Worm (Caenorhabditis elegans): Measurements from ENCODE around the gene ubq-1.
A peak's percentile ranks its signal among the peaks of the same experiment; 100 is the strongest.

The ubq-1 gene

ce11 chrIII:5943368-5944180 lies 3.5 kb downstream of the ubq-1 start (continued):
- TF ChIP-seq daf-16 (GFP tag; optimal IDR thresholded peaks at IDR 0.05) (peak; percentile 31 to 52), daf-16 (tag; optimal IDR thresholded peaks at IDR 0.05) (peak; percentile 54), ZK337.2 (GFP tag; IDR thresholded peaks at IDR 0.05) (peak; percentile 13; the same call in 1 of the 2 replicates), snpc-1.2 (GFP tag; IDR thresholded peaks at IDR 0.05) (no peak), egl-27 (tag; optimal IDR thresholded peaks at IDR 0.05) (no peak), F10B5.3 (tag; optimal IDR thresholded peaks at IDR 0.05) (peak; percentile 66), mdl-1 (tag; optimal IDR thresholded peaks at IDR 0.05) (peak in 1 of 2 experiments; percentile 20), ceh-62 (tag; optimal IDR thresholded peaks at IDR 0.05) (no peak), nhr-25 (tag; optimal IDR thresholded peaks at IDR 0.05; ENCODE audit: borderline replicate concordance, insufficient read depth) (no peak), rbr-2 (tag; optimal IDR thresholded peaks at IDR 0.05) (peak; percentile 44), nhr-42 (GFP tag; IDR thresholded peaks at IDR 0.05) (peak; percentile 67), ztf-7 (tag; optimal IDR thresholded peaks at IDR 0.05) (no peak), gei-8 (GFP tag; optimal IDR thresholded peaks at IDR 0.05) (peak; percentile 25), pqm-1 (tag; optimal IDR thresholded peaks at IDR 0.05) (no peak), zag-1 (tag; optimal IDR thresholded peaks at IDR 0.05) (no peak), unc-130 (GFP tag; optimal IDR thresholded peaks at IDR 0.05) (peak; percentile 53), php-3 (GFP tag; IDR thresholded peaks at IDR 0.05) (0 out of 2 replicates have a peak, but pooled peaks have one; percentile 42), daf-12 (tag; optimal IDR thresholded peaks at IDR 0.05) (no peak), mep-1 (tag; optimal IDR thresholded peaks at IDR 0.05) (peak; percentile 95), zfp-3 (GFP tag; conservative IDR thresholded peaks at IDR 0.05) (peak; percentile 92), hlh-11 (tag; optimal IDR thresholded peaks at IDR 0.05) (peak; percentile 61), nhr-11 (tag; optimal IDR thresholded peaks at IDR 0.05) (no peak), daf-19 (GFP tag; conservative IDR thresholded peaks at IDR 0.05) (peak; percentile 55; the same call in 1 of the 2 replicates), zip-11 (GFP tag; IDR thresholded peaks at IDR 0.05) (no peak), mdt-29 (GFP tag; IDR thresholded peaks at IDR 0.05) (peak; percentile 62), skn-1 (tag; optimal IDR thresholded peaks at IDR 0.05) (no peak), lin-13 (GFP tag; optimal IDR thresholded peaks at IDR 0.05) (peak; percentile 79), Y48G9A.11 (GFP tag; IDR thresholded peaks at IDR 0.05) (peak; percentile 25), Y5F2A.4 (GFP tag; optimal IDR thresholded peaks at IDR 0.05) (peak; percentile 39), unc-39 (tag; optimal IDR thresholded peaks at IDR 0.05) (no peak), lsy-2 (tag; optimal IDR thresholded peaks at IDR 0.05) (peak; percentile 41 to 69)

- TF ChIP-seq unc-62 (GFP tag; optimal IDR thresholded peaks at IDR 0.05 in 1 of 2) (no peak), unc-62 (tag; optimal IDR thresholded peaks at IDR 0.05) (no peak), nhr-11 (tag; optimal IDR thresholded peaks at IDR 0.05) (no peak), zfp-3 (GFP tag; conservative IDR thresholded peaks at IDR 0.05) (peak; percentile 81), T26A8.4 (GFP tag; IDR thresholded peaks at IDR 0.05) (peak; percentile 65; the same call in 1 of the 2 replicates), snpc-1.2 (GFP tag; IDR thresholded peaks at IDR 0.05) (0 out of 2 replicates have a peak, but pooled peaks have one; percentile 29), lir-3 (tag; optimal IDR thresholded peaks at IDR 0.05) (no peak), php-3 (GFP tag; IDR thresholded peaks at IDR 0.05) (0 out of 2 replicates have a peak, but pooled peaks have one; percentile 14), lin-1 (GFP tag; IDR thresholded peaks at IDR 0.05) (0 out of 2 replicates have a peak, but pooled peaks have one; percentile 13)
Observed at ce11 chrIII:5945865-5946264, 5.8 kb downstream of the ubq-1 start, which contains the start of gene F25B5.5. Gene F25B5.5, minus strand, starts transcription at chrIII:5946124.
